Worm (Caenorhabditis elegans): Measurements from ENCODE around the gene Y108F1.5.
"Not testable (repeated sequence)": the region's sequence is repeated elsewhere in the genome, so short reads cannot be mapped to it uniquely, and the experiment has no call there.

- TF ChIP-seq him-1, W03F9.2, dao-5 (tag; optimal IDR thresholded peaks at IDR 0.05): not testable (repeated sequence)
These were observed 48.4 kb upstream of the Y108F1.5 start, which contains the start of gene M02E1.3 for ce11 chrX:322223-322622.

All from whole organism, L4/young adult.